Worm (Caenorhabditis elegans) whole organism, L1 larva: Measurements from ENCODE around the gene R07E5.15.

ENCODE experiments used
- ama-1 ChIP-seq: fragments of 150-350 bp; optimal IDR thresholded peaks from 2 replicates; lab custom pipeline; 2014
- elt-3 ChIP-seq, 6 experiments: fragments of 150-350 bp in 1 of 6; sonication (generic microtip); optimal IDR thresholded peaks; 2 replicates each; lab custom pipeline; 2017 to 2018; ENCODE audit warnings: missing biosample characterization in 6 of 6, missing genetic modification characterization in 6 of 6, inconsistent platforms in 1 of 6
- fos-1 ChIP-seq: fragments of 150-350 bp; optimal IDR thresholded peaks from 2 replicates; lab custom pipeline; 2014; ENCODE audit warnings: missing biosample characterization, missing genetic modification characterization
- jun-1 ChIP-seq: fragments of 150-350 bp; optimal IDR thresholded peaks from 2 replicates; lab custom pipeline; 2014; ENCODE audit warnings: missing biosample characterization, missing genetic modification reagents, missing genetic modification characterization
- nhr-11 ChIP-seq: fragments of 150-350 bp; optimal IDR thresholded peaks from 2 replicates; lab custom pipeline; 2014; ENCODE audit warnings: missing biosample characterization, missing genetic modification characterization
- nhr-12 ChIP-seq: sonication (generic microtip); optimal IDR thresholded peaks from 2 replicates; lab custom pipeline; 2017; ENCODE audit warnings: missing biosample characterization, missing genetic modification characterization
- skn-1 ChIP-seq: fragments of 150-350 bp; optimal IDR thresholded peaks from 2 replicates; lab custom pipeline; 2014; ENCODE audit warnings: missing biosample characterization, missing genetic modification characterization
- sptf-1 ChIP-seq: fragments of 150-350 bp; optimal IDR thresholded peaks from 2 replicates; lab custom pipeline; 2014; ENCODE audit warnings: missing biosample characterization, missing genetic modification characterization

- no peak for TF ChIP-seq nhr-11 (tag; lab: Kevin White, UChicago)
- no peak for TF ChIP-seq nhr-12 (tag; lab: Kevin White, UChicago)
- no peak for TF ChIP-seq elt-3 (tag; optimal IDR thresholded peaks at IDR 0.05; lab: Kevin White, UChicago)
- TF ChIP-seq sptf-1 (tag; lab: Kevin White, UChicago): no peak
- no peak for TF ChIP-seq jun-1 (tag; lab: Kevin White, UChicago)
- no peak for TF ChIP-seq ama-1
- no peak for TF ChIP-seq fos-1
- TF ChIP-seq skn-1 (tag; lab: Kevin White, UChicago): no peak
These were observed 13.9 kb downstream of the R07E5.15 start, which contains the start of gene R07E5.11 for ce11 chrIII:4415135-4415534.
